Fruit fly (Drosophila melanogaster): Measurements from ENCODE around the gene CalpC.

dm6 chrX:16323536-16323935 is 2.0 kb upstream of the CalpC start:
- TF ChIP-seq PHDP (tag; optimal IDR thresholded peaks at IDR 0.05) (no peak), CG10959 (GFP tag; IDR thresholded peaks at IDR 0.05) (no peak), CG12659 (GFP tag; optimal IDR thresholded peaks at IDR 0.05) (no peak), cg (GFP tag; optimal IDR thresholded peaks at IDR 0.05) (no peak), fd64A (GFP tag; optimal IDR thresholded peaks at IDR 0.05) (no peak)
